Fruit fly (Drosophila melanogaster) whole organism, embryonic: Measurements from ENCODE around the gene CG3337.

ENCODE experiments used
- Adf1 ChIP-seq: fragments of 200-800 bp; sonication (Bioruptor generic); IDR thresholded peaks from 2 replicates; pipeline ENCODE4 v1.3.6; 2022; ENCODE audit warnings: missing biosample characterization, missing genetic modification characterization
- Awh ChIP-seq: fragments of 200-800 bp; sonication (Bioruptor generic); IDR thresholded peaks from 2 replicates; pipeline ENCODE4, ENCODE4 v1.3.6; 2022; ENCODE audit warnings: missing biosample characterization, missing genetic modification characterization
- CG10209 ChIP-seq: fragments of 200-800 bp; sonication (Bioruptor generic); optimal IDR thresholded peaks from 3 replicates; lab custom pipeline; 2017; ENCODE audit warnings: missing biosample characterization, mild to moderate bottlenecking, missing genetic modification characterization, missing genetic modification reagents
- CG10321 ChIP-seq: fragments of 200-800 bp; sonication (Bioruptor generic); IDR thresholded peaks from 2 replicates; pipeline ENCODE4 v1.3.6; 2022; ENCODE audit warnings: missing biosample characterization, missing genetic modification characterization
- CG10366 ChIP-seq: fragments of 200-800 bp; sonication (Bioruptor generic); IDR thresholded peaks from 2 replicates; pipeline ENCODE4 v1.3.6; 2022; ENCODE audit warnings: missing biosample characterization, missing genetic modification characterization
- CG10543 ChIP-seq: fragments of 200-800 bp; sonication (Bioruptor generic); optimal IDR thresholded peaks from 3 replicates; lab custom pipeline; 2017; ENCODE audit warnings: missing biosample characterization, mild to moderate bottlenecking, missing genetic modification characterization, moderate library complexity
- CG11560 ChIP-seq: fragments of 200-800 bp; sonication (Bioruptor generic); IDR thresholded peaks from 3 replicates; pipeline ENCODE4 v1.3.6; 2022; ENCODE audit warnings: missing biosample characterization, missing genetic modification characterization
- CG12236 ChIP-seq: fragments of 200-800 bp; sonication (Bioruptor generic); optimal IDR thresholded peaks from 2 replicates; lab custom pipeline; 2016; ENCODE audit warnings: missing biosample characterization, missing genetic modification characterization
- CG12299 ChIP-seq: fragments of 200-800 bp; sonication (Bioruptor generic); optimal IDR thresholded peaks from 2 replicates; lab custom pipeline; 2018; ENCODE audit warnings: missing biosample characterization, mild to moderate bottlenecking, missing genetic modification characterization
- CG15073 ChIP-seq: fragments of 200-800 bp; sonication (Bioruptor generic); optimal IDR thresholded peaks from 2 replicates; lab custom pipeline; 2016; ENCODE audit warnings: missing biosample characterization, missing genetic modification characterization
- CG1529 ChIP-seq: fragments of 200-800 bp; sonication (Bioruptor generic); optimal IDR thresholded peaks from 3 replicates; lab custom pipeline; 2018; ENCODE audit warnings: missing biosample characterization, missing genetic modification characterization
- CG17802 ChIP-seq: fragments of 200-800 bp; sonication (Bioruptor generic); optimal IDR thresholded peaks from 2 replicates; lab custom pipeline; 2018; ENCODE audit warnings: missing biosample characterization, mild to moderate bottlenecking, missing genetic modification characterization, moderate library complexity
- CG31365 ChIP-seq: fragments of 200-800 bp; sonication (Bioruptor generic); optimal IDR thresholded peaks from 2 replicates; lab custom pipeline; 2018; ENCODE audit warnings: missing biosample characterization, mild to moderate bottlenecking, missing genetic modification characterization
- CG4854 ChIP-seq: fragments of 200-800 bp; sonication (Bioruptor generic); optimal IDR thresholded peaks from 2 replicates; lab custom pipeline; 2016; ENCODE audit warnings: missing biosample characterization, missing genetic modification characterization, inconsistent platforms
- D ChIP-seq, 2 experiments: fragments of 200-800 bp in 1 of 2; fragments of >200 bp in 1 of 2; sonication (Bioruptor generic) in 1 of 2; optimal IDR thresholded peaks; 2 replicates in 1 of 2; 3 replicates in 1 of 2; lab custom pipeline; 2017; ENCODE audit warnings: mild to moderate bottlenecking in 1 of 2, missing biosample characterization in 1 of 2, missing genetic modification characterization in 1 of 2, missing genetic modification reagents in 1 of 2
- Deaf1 ChIP-seq: fragments of 200-800 bp; optimal IDR thresholded peaks from 3 replicates; lab custom pipeline; 2019; ENCODE audit warnings: missing biosample characterization, mild to moderate bottlenecking, missing genetic modification characterization, moderate library complexity
- Dp ChIP-seq: fragments of 200-800 bp; sonication (Bioruptor generic); optimal IDR thresholded peaks from 2 replicates; lab custom pipeline; 2018; ENCODE audit warnings: missing biosample characterization, mild to moderate bottlenecking, missing genetic modification characterization, moderate library complexity
- Ets65A ChIP-seq: fragments of 200-800 bp; sonication (Bioruptor generic); peaks from one replicate; lab custom pipeline; 2016; ENCODE audit warnings: missing biosample characterization, missing genetic modification characterization
- Hr39 ChIP-seq: fragments of >200 bp; optimal IDR thresholded peaks from 2 replicates; lab custom pipeline; 2017
- Hr51 ChIP-seq, 2 experiments: fragments of 200-800 bp; sonication (Bioruptor generic); optimal IDR thresholded peaks; 2 replicates in 1 of 2; 3 replicates in 1 of 2; lab custom pipeline; 2016 to 2018; ENCODE audit warnings: missing biosample characterization in 2 of 2, missing genetic modification characterization in 2 of 2, mild to moderate bottlenecking in 1 of 2, moderate library complexity in 1 of 2
- Hsf ChIP-seq: fragments of 200-800 bp; sonication (Bioruptor generic); optimal IDR thresholded peaks from 3 replicates; lab custom pipeline; 2016; ENCODE audit warnings: missing biosample characterization, missing genetic modification characterization
- Neu2 ChIP-seq: fragments of 200-800 bp; sonication (Bioruptor generic); optimal IDR thresholded peaks from 3 replicates; lab custom pipeline; 2016; ENCODE audit warnings: missing biosample characterization, missing genetic modification characterization, borderline replicate concordance
- Nf-YB ChIP-seq: fragments of 200-800 bp; sonication (Bioruptor generic); optimal IDR thresholded peaks from 3 replicates; lab custom pipeline; 2019; ENCODE audit warnings: missing biosample characterization, mild to moderate bottlenecking, missing genetic modification characterization, moderate library complexity
- ash1 ChIP-seq: fragments of 200-800 bp; sonication (Bioruptor generic); optimal IDR thresholded peaks from 2 replicates; lab custom pipeline; 2018; ENCODE audit warnings: missing biosample characterization, mild to moderate bottlenecking, missing genetic modification characterization
- chinmo ChIP-seq: fragments of 200-800 bp; sonication (Bioruptor generic); IDR thresholded peaks from 4 replicates; pipeline ENCODE4 v1.3.6; 2022; ENCODE audit warnings: missing biosample characterization, missing genetic modification characterization; ENCODE audit not compliant: partially characterized antibody
- exex ChIP-seq: fragments of 200-800 bp; sonication (Bioruptor generic); optimal IDR thresholded peaks from 4 replicates; lab custom pipeline; 2018; ENCODE audit warnings: missing biosample characterization, mild to moderate bottlenecking, missing genetic modification characterization, moderate library complexity
- gcm ChIP-seq: fragments of 200-800 bp; sonication (Bioruptor generic); optimal IDR thresholded peaks from 2 replicates; lab custom pipeline; 2019; ENCODE audit warnings: missing biosample characterization, mild to moderate bottlenecking, missing genetic modification characterization, moderate library complexity
- grau ChIP-seq: fragments of 200-800 bp; optimal IDR thresholded peaks from 3 replicates; lab custom pipeline; 2019; ENCODE audit warnings: missing biosample characterization, mild to moderate bottlenecking, missing genetic modification characterization, moderate library complexity
- grn ChIP-seq: fragments of 200-800 bp; sonication (Bioruptor generic); optimal IDR thresholded peaks from 3 replicates; lab custom pipeline; 2017; ENCODE audit warnings: missing biosample characterization, missing genetic modification characterization
- nmo ChIP-seq: fragments of 200-800 bp; sonication (Bioruptor generic); optimal IDR thresholded peaks from 2 replicates; lab custom pipeline; 2018; ENCODE audit warnings: missing biosample characterization, mild to moderate bottlenecking, missing genetic modification characterization, moderate library complexity
- odd ChIP-seq: fragments of 200-800 bp; sonication (Bioruptor generic); optimal IDR thresholded peaks from 2 replicates; lab custom pipeline; 2017; ENCODE audit warnings: missing biosample characterization, mild to moderate bottlenecking, missing genetic modification characterization
- sd ChIP-seq: fragments of 200-800 bp; sonication (Bioruptor generic); optimal IDR thresholded peaks from 3 replicates; lab custom pipeline; 2018; ENCODE audit warnings: missing biosample characterization, mild to moderate bottlenecking, missing genetic modification characterization, moderate library complexity
- sima ChIP-seq: fragments of 200-800 bp; sonication (Bioruptor generic); optimal IDR thresholded peaks from 2 replicates; lab custom pipeline; 2016; ENCODE audit warnings: missing biosample characterization, missing genetic modification characterization
- sob ChIP-seq: fragments of 200-800 bp; sonication (Bioruptor generic); IDR thresholded peaks from 2 replicates; pipeline ENCODE4 v1.3.6; 2022; ENCODE audit warnings: missing biosample characterization, missing genetic modification characterization
- tna ChIP-seq: fragments of 200-800 bp; sonication (Bioruptor generic); IDR thresholded peaks from 2 replicates; pipeline ENCODE4 v1.3.6; 2022; ENCODE audit warnings: missing biosample characterization, missing genetic modification characterization; ENCODE audit not compliant: partially characterized antibody
- tup ChIP-seq: fragments of 200-800 bp; sonication (Bioruptor generic); optimal IDR thresholded peaks from 2 replicates; lab custom pipeline; 2016; ENCODE audit warnings: missing biosample characterization, mild to moderate bottlenecking, missing genetic modification characterization, moderate library complexity
- tx ChIP-seq: fragments of 200-800 bp; sonication (Bioruptor generic); optimal IDR thresholded peaks from 2 replicates; lab custom pipeline; 2016; ENCODE audit warnings: missing biosample characterization, missing genetic modification characterization
- wek ChIP-seq: fragments of 200-800 bp; sonication (Bioruptor generic); optimal IDR thresholded peaks from 3 replicates; lab custom pipeline; 2018; ENCODE audit warnings: missing biosample characterization, mild to moderate bottlenecking, missing genetic modification characterization, moderate library complexity
- z ChIP-seq: fragments of 200-800 bp; sonication (Bioruptor generic); IDR thresholded peaks from 3 replicates; pipeline ENCODE4 v1.3.6; 2022; ENCODE audit warnings: missing biosample characterization, missing genetic modification characterization

CG3337 gene

dm6 chr3R:21241332-21241731 lies 17.9 kb upstream of the CG3337 start:
- TF ChIP-seq exex (tag; lab: Kevin White, UChicago) (peak; percentile 61), CG12299 (tag; lab: Kevin White, UChicago) (no peak), tna (GFP tag; lab: Robert Waterston, UW) (no peak), Hsf (GFP tag; lab: Kevin White, UChicago) (no peak), wek (GFP tag; lab: Kevin White, UChicago) (no peak), CG10209 (no peak), chinmo (GFP tag; lab: Robert Waterston, UW) (0 out of 4 replicates have a peak, but pooled peaks have one; percentile 30), CG31365 (no peak), Awh (GFP tag; lab: Robert Waterston, UW) (peak; percentile 50; the same call in 1 of the 2 replicates), D (optimal IDR thresholded peaks at IDR 0.05; lab: Kevin White, UChicago) (no peak), D (GFP tag; optimal IDR thresholded peaks at IDR 0.05; lab: Kevin White, UChicago) (no peak), ash1 (no peak), grn (GFP tag; lab: Kevin White, UChicago) (peak; percentile 73)

- TF ChIP-seq Adf1 (GFP tag; lab: Robert Waterston, UW) (peak; percentile 64), CG1529 (no peak), CG10543 (GFP tag; lab: Kevin White, UChicago) (no peak), z (GFP tag; lab: Robert Waterston, UW) (peak; percentile 8; the same call in 1 of the 3 replicates), Nf-YB (GFP tag; lab: Kevin White, UChicago) (no peak), sob (GFP tag; lab: Robert Waterston, UW) (0 out of 2 replicates have a peak, but pooled peaks have one; percentile 14), Dp (GFP tag; lab: Kevin White, UChicago) (no peak), tx (GFP tag; lab: Kevin White, UChicago) (no peak), CG12236 (no peak), CG10321 (no peak), CG11560 (tag; lab: Robert Waterston, UW) (no peak), Hr39 (lab: Kevin White, UChicago) (no peak), CG17802 (tag; lab: Kevin White, UChicago) (no peak), nmo (no peak), odd (GFP tag; lab: Kevin White, UChicago) (no peak), tup (GFP tag; lab: Kevin White, UChicago) (no peak), gcm (GFP tag; lab: Kevin White, UChicago) (peak; percentile 72), sima (no peak), CG15073 (GFP tag; lab: Kevin White, UChicago) (no peak), Hr51 (GFP tag; optimal IDR thresholded peaks at IDR 0.05; lab: Kevin White, UChicago) (no peak), chinmo (GFP tag; lab: Robert Waterston, UW) (0 out of 4 replicates have a peak, but pooled peaks have one; percentile 52), sd (tag; lab: Kevin White, UChicago) (peak; percentile 21), Ets65A (GFP tag; lab: Kevin White, UChicago) (peak; percentile 83), CG4854 (no peak), grau (no peak), Deaf1 (no peak), CG10366 (GFP tag; lab: Robert Waterston, UW) (no peak), Neu2 (peak; percentile 72)
Measured at dm6 chr3R:21237099-21237498, 13.7 kb upstream of the CG3337 start, which contains the start of gene e. Gene e (minus strand): TSS chr3R:21237177.
